Worm (Caenorhabditis elegans) whole organism, early embryonic: ENCODE data around the gene cin-4.

Source experiments
- B0310.2 ChIP-seq: sonication (generic microtip); optimal IDR thresholded peaks from 2 replicates; lab custom pipeline; 2016; ENCODE audit warnings: mild to moderate bottlenecking, missing genetic modification characterization, missing compliant biosample characterization
- F13C5.2 ChIP-seq: sonication (generic microtip); optimal IDR thresholded peaks from 2 replicates; lab custom pipeline; 2017; ENCODE audit warnings: mild to moderate bottlenecking, missing genetic modification characterization, inconsistent platforms, missing compliant biosample characterization
- aly-1 ChIP-seq: sonication (generic microtip); optimal IDR thresholded peaks from 2 replicates; lab custom pipeline; 2016; ENCODE audit warnings: missing genetic modification characterization, missing compliant biosample characterization
- ama-1 ChIP-seq: fragments of 150-350 bp; optimal IDR thresholded peaks from 2 replicates; lab custom pipeline; 2014
- ceh-13 ChIP-seq: fragments of 200-800 bp; sonication (Bioruptor generic); optimal IDR thresholded peaks from 2 replicates; lab custom pipeline; 2018; ENCODE audit warnings: mild to moderate bottlenecking, missing genetic modification characterization, missing compliant biosample characterization
- ceh-36 ChIP-seq: sonication (generic microtip); optimal IDR thresholded peaks from 2 replicates; lab custom pipeline; 2016; ENCODE audit warnings: missing genetic modification characterization, inconsistent platforms, missing compliant biosample characterization
- ets-7 ChIP-seq: sonication (generic microtip); optimal IDR thresholded peaks from 2 replicates; lab custom pipeline; 2016; ENCODE audit warnings: missing genotype, missing genetic modification characterization, missing compliant biosample characterization
- flt-1 ChIP-seq: fragments of 200-800 bp; sonication (Bioruptor generic); IDR thresholded peaks from 2 replicates; pipeline ENCODE4 v1.3.6; 2022; ENCODE audit warnings: missing genetic modification characterization, missing compliant biosample characterization
- hmbx-1 ChIP-seq: sonication (generic microtip); optimal IDR thresholded peaks from 2 replicates; lab custom pipeline; 2016; ENCODE audit warnings: mild to moderate bottlenecking, missing genetic modification characterization, missing compliant biosample characterization
- hmg-4 ChIP-seq: fragments of 200-800 bp; sonication (Bioruptor generic); optimal IDR thresholded peaks from 2 replicates; lab custom pipeline; 2018; ENCODE audit warnings: mild to moderate bottlenecking, missing genetic modification characterization, missing compliant biosample characterization
- hnd-1 ChIP-seq: sonication (generic microtip); optimal IDR thresholded peaks from 2 replicates; lab custom pipeline; 2016; ENCODE audit warnings: missing genetic modification characterization, missing compliant biosample characterization
- pes-1 ChIP-seq: fragments of 200-800 bp; sonication (Bioruptor generic); IDR thresholded peaks from 2 replicates; pipeline ENCODE4 v1.3.6; 2022; ENCODE audit warnings: missing genetic modification reagents, missing genetic modification characterization, missing compliant biosample characterization
- scrt-1 ChIP-seq: fragments of 200-800 bp; sonication (Bioruptor generic); IDR thresholded peaks from 2 replicates; pipeline ENCODE4 v1.3.6; 2022; ENCODE audit warnings: missing genetic modification characterization, missing compliant biosample characterization
- sea-1 ChIP-seq: fragments of 200-800 bp; sonication (Bioruptor generic); conservative IDR thresholded peaks from 2 replicates; pipeline ENCODE4 v1.3.6; 2022; ENCODE audit warnings: missing genetic modification characterization, missing compliant biosample characterization
- tbx-11 ChIP-seq: fragments of 200-800 bp; sonication (Bioruptor generic); IDR thresholded peaks from 2 replicates; pipeline ENCODE4 v1.3.6; 2022; ENCODE audit warnings: missing genetic modification characterization, missing compliant biosample characterization
- tbx-37 ChIP-seq: fragments of 200-800 bp; sonication (Bioruptor generic); conservative IDR thresholded peaks from 2 replicates; pipeline ENCODE4 v1.3.6; 2022; ENCODE audit warnings: missing genetic modification reagents, missing genetic modification characterization, missing compliant biosample characterization
- tra-4 ChIP-seq: sonication (generic microtip); optimal IDR thresholded peaks from 2 replicates; lab custom pipeline; 2017; ENCODE audit warnings: missing genetic modification characterization, missing compliant biosample characterization

The cin-4 gene

DNA sequence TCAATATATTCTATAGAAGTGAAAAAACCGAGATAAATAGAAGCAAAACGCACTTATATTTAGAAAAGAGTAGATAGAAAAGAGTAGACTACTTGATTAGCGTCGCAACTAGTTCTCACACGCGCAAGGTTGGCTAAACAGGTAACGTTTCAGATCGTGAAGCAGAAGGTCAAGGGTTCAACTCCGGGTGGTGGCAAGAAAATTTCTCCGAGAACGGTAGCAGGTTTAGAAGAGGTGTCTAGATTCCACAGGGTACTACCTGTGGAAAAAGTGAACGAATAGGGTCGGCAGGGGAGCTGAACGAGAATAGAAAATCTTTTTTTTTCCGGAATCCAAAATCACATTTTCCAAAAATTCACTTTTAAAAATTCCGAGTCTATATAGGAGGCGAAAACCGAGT is 4.0 kb downstream of the cin-4 start:
- TF ChIP-seq scrt-1 (GFP tag; lab: Robert Waterston, UW) (0 out of 2 replicates have a peak, but pooled peaks have one; percentile 45), flt-1 (GFP tag; lab: Robert Waterston, UW) (peak; percentile 39), pes-1 (GFP tag; lab: Robert Waterston, UW) (peak; percentile 82), sea-1 (0 out of 2 replicates have a peak, but pooled peaks have one; percentile 27)

DNA sequence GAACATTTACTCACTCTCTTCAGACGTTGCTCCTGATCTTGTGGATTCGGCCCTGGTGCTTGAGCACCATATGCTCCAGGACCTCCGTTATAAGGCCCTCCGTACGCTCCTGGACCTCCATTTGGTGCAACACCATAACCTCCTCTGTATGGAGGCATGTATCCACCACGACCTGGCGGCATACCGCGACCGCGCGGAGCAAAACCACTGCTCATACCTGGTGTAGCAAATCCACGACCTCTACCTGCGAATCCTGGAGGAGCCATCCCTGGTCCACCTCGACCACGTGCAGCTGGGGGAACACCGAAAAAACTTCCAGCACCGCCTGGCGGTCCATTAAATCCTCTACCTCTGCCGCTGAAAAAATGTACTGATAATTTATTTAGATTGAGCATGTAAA is 11.4 kb downstream of the cin-4 start:
- TF ChIP-seq hnd-1 (tag; lab: Kevin White, UChicago) = no peak

DNA sequence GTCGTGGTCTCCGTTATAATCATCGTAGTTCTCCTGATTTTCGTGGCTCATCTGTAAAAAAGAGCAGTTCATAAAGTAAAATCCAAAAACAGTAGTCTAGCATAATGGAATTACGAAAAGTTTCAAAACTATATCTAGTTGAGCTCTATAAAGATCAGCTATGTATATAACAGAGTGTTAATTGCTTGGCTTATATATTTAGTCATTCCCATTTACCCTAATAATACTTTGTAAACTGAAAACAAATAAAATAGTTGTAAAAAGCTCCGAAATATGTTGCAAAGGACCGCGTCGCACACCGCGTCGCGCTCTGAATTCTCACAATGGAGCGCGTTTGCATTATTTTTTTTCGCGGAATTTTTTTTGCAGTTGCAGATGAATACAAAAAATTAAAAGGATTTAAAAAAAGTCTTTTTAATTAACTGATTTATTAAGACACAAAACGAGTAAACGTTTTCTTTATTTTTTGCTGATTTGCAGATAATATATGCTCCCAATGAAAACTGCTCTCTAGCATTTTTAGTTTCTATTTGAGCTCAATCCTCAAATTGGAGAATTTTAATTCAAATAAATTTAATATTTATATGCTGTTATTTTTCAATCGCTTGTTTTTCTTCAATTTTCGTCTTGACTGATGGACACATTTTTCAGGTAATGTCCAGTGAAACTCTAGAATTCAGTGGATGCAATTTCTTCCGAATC is 12.1 kb downstream of the cin-4 start, which contains the start of the genes tcer-1 and ZK1127.5:
tcer-1 (minus strand) TSS at position 51 of the 702 bp plus-strand sequence.
ZK1127.5 (plus strand) TSS at position 652 of the 702 bp plus-strand sequence.
- TF ChIP-seq F13C5.2 (tag; lab: Kevin White, UChicago) (peak; percentile 23), sea-1 (no peak), tbx-37 (GFP tag; lab: Robert Waterston, UW) (no peak)

DNA sequence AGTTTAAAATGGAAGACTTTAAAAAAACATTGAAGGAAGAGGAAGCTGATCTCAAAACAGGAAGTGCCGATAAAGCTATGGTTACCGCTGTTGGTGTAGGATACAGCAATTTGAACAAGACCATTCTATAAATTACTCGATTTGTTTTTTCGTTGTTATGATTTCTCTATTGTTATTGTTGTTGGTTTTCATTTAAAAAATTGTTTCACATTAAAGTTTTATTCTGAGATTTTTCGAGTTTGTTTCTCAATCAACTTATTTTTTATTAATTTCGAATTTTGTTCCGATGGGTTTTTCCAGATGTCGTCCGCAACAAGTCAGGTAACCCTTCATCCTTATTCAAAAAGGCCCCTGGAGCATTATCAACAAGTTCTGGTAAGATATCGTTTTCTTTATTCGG is 13.7 kb downstream of the cin-4 start, which contains the start of gene ZK1127.12:
ZK1127.12 (plus strand) TSS at position 301 of the 400 bp plus-strand sequence.
- TF ChIP-seq ets-7 (tag; lab: Kevin White, UChicago) = no peak
- TF ChIP-seq flt-1 (GFP tag; lab: Robert Waterston, UW) = no peak
- TF ChIP-seq ceh-13 (GFP tag; lab: Kevin White, UChicago) = no peak
- TF ChIP-seq ceh-36 (tag; lab: Kevin White, UChicago) = no peak
- TF ChIP-seq pes-1 (GFP tag; lab: Robert Waterston, UW) = no peak
- no peak for TF ChIP-seq scrt-1 (GFP tag; lab: Robert Waterston, UW)
- no peak for TF ChIP-seq hmg-4 (GFP tag; lab: Kevin White, UChicago)
- TF ChIP-seq B0310.2 = no peak
- TF ChIP-seq sea-1 = no peak
- no peak for TF ChIP-seq ama-1 (lab: Kevin White, UChicago)
- no peak for TF ChIP-seq hnd-1 (tag; lab: Kevin White, UChicago)
- no peak for TF ChIP-seq F13C5.2 (tag; lab: Kevin White, UChicago)
- TF ChIP-seq tbx-11 (GFP tag; lab: Robert Waterston, UW) = no peak

DNA sequence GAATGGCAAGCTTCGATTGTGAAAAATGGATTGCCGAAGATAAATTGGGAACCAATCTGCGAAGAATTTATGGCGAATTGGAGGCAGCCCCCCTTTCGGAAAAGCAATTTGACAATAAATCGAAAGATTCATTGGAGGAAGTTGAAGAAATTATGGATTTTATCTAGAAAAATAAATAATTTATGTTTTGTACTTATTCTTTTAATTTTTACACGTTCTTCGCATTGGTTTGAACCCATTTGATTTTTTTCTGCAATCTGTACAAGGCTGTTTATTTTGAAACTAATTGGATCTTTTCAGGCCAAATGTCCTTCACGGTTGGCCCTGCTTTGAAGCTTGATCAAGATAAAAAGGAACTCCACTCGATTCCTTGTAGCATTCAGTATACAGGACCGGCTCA is 14.9 kb downstream of the cin-4 start, which contains the start of gene ZK1127.13:
ZK1127.13 (plus strand) TSS at position 301 of the 400 bp plus-strand sequence.
- TF ChIP-seq scrt-1 (GFP tag; lab: Robert Waterston, UW) (no peak), ceh-36 (tag; lab: Kevin White, UChicago) (no peak), pes-1 (GFP tag; lab: Robert Waterston, UW) (no peak), hmbx-1 (no peak), tbx-37 (GFP tag; lab: Robert Waterston, UW) (no peak), hmg-4 (GFP tag; lab: Kevin White, UChicago) (no peak), tbx-11 (GFP tag; lab: Robert Waterston, UW) (no peak), B0310.2 (no peak), aly-1 (tag; lab: Kevin White, UChicago) (no peak), hnd-1 (tag; lab: Kevin White, UChicago) (no peak), flt-1 (GFP tag; lab: Robert Waterston, UW) (no peak), F13C5.2 (tag; lab: Kevin White, UChicago) (no peak), tra-4 (tag; lab: Kevin White, UChicago) (no peak), sea-1 (no peak), ceh-13 (GFP tag; lab: Kevin White, UChicago) (no peak), ets-7 (tag; lab: Kevin White, UChicago) (no peak), ama-1 (lab: Kevin White, UChicago) (no peak)

DNA sequence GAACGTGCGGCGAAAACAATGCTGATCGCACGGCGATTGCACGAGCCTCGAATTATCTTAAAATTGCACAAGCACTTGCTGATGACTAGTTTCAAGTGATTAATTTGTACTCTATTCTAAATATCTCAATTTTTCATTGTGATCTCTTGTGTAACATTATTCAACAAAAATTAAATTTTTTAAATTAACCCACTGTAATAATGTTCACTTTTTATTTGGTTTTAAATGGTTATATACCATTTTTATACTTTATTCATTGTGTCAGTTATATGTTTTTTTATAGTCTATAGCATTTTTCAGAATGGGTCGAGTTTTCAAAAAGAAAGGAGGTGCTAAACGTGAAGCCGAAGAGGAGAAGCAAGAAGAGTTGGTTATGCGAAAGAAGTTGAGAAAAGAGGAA is 15.6 kb downstream of the cin-4 start, which contains the start of gene ZK1127.4:
ZK1127.4 (plus strand) TSS at position 301 of the 400 bp plus-strand sequence.
- TF ChIP-seq F13C5.2 (tag; lab: Kevin White, UChicago) (no peak), ceh-36 (tag; lab: Kevin White, UChicago) (no peak), B0310.2 (no peak), flt-1 (GFP tag; lab: Robert Waterston, UW) (no peak), hmg-4 (GFP tag; lab: Kevin White, UChicago) (no peak), hmbx-1 (no peak), tbx-11 (GFP tag; lab: Robert Waterston, UW) (no peak), ets-7 (tag; lab: Kevin White, UChicago) (no peak), pes-1 (GFP tag; lab: Robert Waterston, UW) (no peak), tra-4 (tag; lab: Kevin White, UChicago) (no peak), ceh-13 (GFP tag; lab: Kevin White, UChicago) (no peak), sea-1 (no peak), aly-1 (tag; lab: Kevin White, UChicago) (no peak), ama-1 (lab: Kevin White, UChicago) (no peak), tbx-37 (GFP tag; lab: Robert Waterston, UW) (no peak), scrt-1 (GFP tag; lab: Robert Waterston, UW) (no peak), hnd-1 (tag; lab: Kevin White, UChicago) (no peak)

DNA sequence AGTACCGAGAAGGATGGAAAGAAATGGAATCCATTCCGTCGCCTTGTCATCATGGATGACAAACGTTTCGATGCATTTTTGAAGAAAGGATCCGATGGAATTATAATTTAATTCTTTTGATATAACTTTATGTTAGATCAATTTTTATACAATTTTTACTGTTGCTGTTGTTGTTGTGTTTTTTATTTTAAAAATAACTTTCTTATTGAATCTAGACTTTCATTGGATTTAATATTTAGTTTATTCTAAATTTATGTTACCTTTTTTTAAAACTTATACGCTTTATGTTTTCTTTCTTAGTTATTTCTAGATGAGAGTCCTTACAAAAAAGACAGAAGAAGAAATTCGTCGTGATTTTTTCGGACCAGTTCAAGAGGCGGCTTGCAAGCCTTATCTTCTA is 16.9 kb downstream of the cin-4 start, which contains the start of gene ZK1127.3:
ZK1127.3 (plus strand) TSS at position 301 of the 400 bp plus-strand sequence.
- TF ChIP-seq tra-4 (tag; lab: Kevin White, UChicago) = no peak

DNA sequence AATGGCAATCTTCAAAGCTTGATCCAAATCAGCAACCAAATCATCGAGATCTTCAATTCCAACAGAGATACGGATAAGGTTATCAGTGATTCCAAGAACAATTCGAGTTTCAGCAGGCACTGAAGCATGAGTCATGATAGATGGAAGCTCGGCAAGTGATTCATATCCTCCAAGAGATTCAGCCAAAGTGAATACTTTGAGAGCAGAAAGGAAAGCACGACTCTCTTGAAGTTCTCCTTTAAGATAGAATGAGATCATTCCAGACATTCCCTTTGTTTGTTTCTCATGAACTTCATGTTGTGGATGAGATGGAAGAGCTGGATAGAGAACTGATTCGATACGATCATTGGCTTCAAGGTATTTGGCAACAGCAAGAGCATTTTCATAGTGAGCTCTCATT is 18.2 kb downstream of the cin-4 start:
- TF ChIP-seq tbx-37 (GFP tag; lab: Robert Waterston, UW) (no peak), tbx-11 (GFP tag; lab: Robert Waterston, UW) (no peak), hnd-1 (tag; lab: Kevin White, UChicago) (no peak), B0310.2 (no peak), ceh-36 (tag; lab: Kevin White, UChicago) (no peak), ceh-13 (GFP tag; lab: Kevin White, UChicago) (no peak), flt-1 (GFP tag; lab: Robert Waterston, UW) (no peak), sea-1 (no peak), ama-1 (lab: Kevin White, UChicago) (no peak)
